Fruit fly (Drosophila melanogaster): Measurements from ENCODE around the gene CG32750.

DNA sequence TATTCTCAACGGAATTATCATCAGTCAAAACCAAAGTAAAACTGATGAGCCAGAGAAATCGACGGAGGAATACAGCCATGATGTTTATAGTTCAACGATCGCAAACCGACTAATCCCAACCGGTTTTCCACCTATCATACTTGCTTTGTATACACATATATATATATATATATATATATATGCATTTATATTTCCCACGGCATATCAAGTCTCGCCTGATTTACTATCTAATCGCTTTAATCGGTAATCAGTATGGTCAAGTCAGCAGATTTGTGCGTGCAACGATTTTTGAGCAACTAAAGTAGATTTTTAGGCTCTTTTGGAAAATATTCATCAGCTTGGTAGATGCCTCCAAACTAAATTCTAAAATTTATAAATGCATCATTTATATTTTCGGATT is at the start of gene CG32750:
- TF ChIP-seq CG1620 (GFP tag; optimal IDR thresholded peaks at IDR 0.05) (no peak), Clk (GFP tag; optimal IDR thresholded peaks at IDR 0.05) (no peak), CG12768 (GFP tag; optimal IDR thresholded peaks at IDR 0.05) (no peak), bab1 (GFP tag; optimal IDR thresholded peaks at IDR 0.05) (no peak), ovo (GFP tag; optimal IDR thresholded peaks at IDR 0.05) (no peak), CG11617 (GFP tag; optimal IDR thresholded peaks at IDR 0.05) (no peak), tj (GFP tag; optimal IDR thresholded peaks at IDR 0.05) (no peak), Hr96 (GFP tag; optimal IDR thresholded peaks at IDR 0.05) (no peak), Mnt (GFP tag; optimal IDR thresholded peaks at IDR 0.05) (no peak)

Measured in whole organism, adult.